Fruit fly (Drosophila melanogaster) whole organism, embryonic: ENCODE measurements around the gene Rok.

Experiments used
- CG1233 ChIP-seq: fragments of 200-800 bp; sonication (Bioruptor generic); optimal IDR thresholded peaks from 4 replicates; lab custom pipeline; 2018; ENCODE audit warnings: missing biosample characterization, mild to moderate bottlenecking, missing genetic modification characterization
- Dp ChIP-seq: fragments of 200-800 bp; sonication (Bioruptor generic); optimal IDR thresholded peaks from 2 replicates; lab custom pipeline; 2018; ENCODE audit warnings: missing biosample characterization, mild to moderate bottlenecking, missing genetic modification characterization, moderate library complexity
- Sin3A ChIP-seq: fragments of >200 bp; optimal IDR thresholded peaks from 2 replicates; lab custom pipeline; 2018
- fd64A ChIP-seq: fragments of 200-800 bp; sonication (Bioruptor generic); optimal IDR thresholded peaks from 3 replicates; lab custom pipeline; 2018; ENCODE audit warnings: missing biosample characterization, mild to moderate bottlenecking, missing genetic modification characterization
- jigr1 ChIP-seq: fragments of 200-800 bp; sonication (Bioruptor generic); IDR thresholded peaks from 3 replicates; pipeline ENCODE4 v1.3.6; 2022; ENCODE audit warnings: missing biosample characterization, missing genetic modification characterization
- kay ChIP-seq: fragments of 200-800 bp; sonication (Bioruptor generic); optimal IDR thresholded peaks from 2 replicates; lab custom pipeline; 2016; ENCODE audit warnings: missing biosample characterization, missing genetic modification characterization
- pzg ChIP-seq: fragments of 200-800 bp; sonication (Bioruptor generic); optimal IDR thresholded peaks from 3 replicates; lab custom pipeline; 2018; ENCODE audit warnings: missing biosample characterization, mild to moderate bottlenecking, missing genetic modification characterization, moderate library complexity
- sim ChIP-seq: fragments of 200-800 bp; sonication (Bioruptor generic); IDR thresholded peaks from 2 replicates; pipeline ENCODE4 v1.3.6; 2022; ENCODE audit warnings: missing biosample characterization, missing genetic modification characterization
- tup ChIP-seq: fragments of 200-800 bp; sonication (Bioruptor generic); optimal IDR thresholded peaks from 2 replicates; lab custom pipeline; 2016; ENCODE audit warnings: missing biosample characterization, mild to moderate bottlenecking, missing genetic modification characterization, moderate library complexity

DNA sequence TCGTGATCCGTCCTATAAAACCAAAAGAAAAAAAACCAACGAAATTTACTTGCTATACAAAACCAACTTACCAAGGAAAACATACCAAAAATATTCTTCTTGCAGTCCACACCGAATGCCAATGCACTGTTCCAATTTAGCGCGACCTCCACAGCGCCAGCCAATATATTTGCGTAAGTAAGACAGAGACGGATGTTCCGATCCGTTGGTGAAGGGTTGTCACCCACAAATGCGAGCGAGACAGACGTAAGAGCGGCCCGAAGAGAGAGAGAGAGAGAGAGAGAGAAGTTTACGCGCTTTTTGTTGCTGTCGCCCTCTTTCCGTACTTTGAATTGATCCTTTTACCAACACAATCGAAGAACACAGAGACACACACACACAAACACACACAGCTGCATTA is 29.4 kb downstream of the Rok start:
- TF ChIP-seq sim (GFP tag; lab: Robert Waterston, UW) (no peak), Sin3A (lab: Kevin White, UChicago) (no peak), tup (GFP tag; lab: Kevin White, UChicago) (no peak), kay (no peak), fd64A (GFP tag; lab: Kevin White, UChicago) (no peak), Dp (GFP tag; lab: Kevin White, UChicago) (no peak), pzg (GFP tag; lab: Kevin White, UChicago) (no peak), jigr1 (no peak), CG1233 (GFP tag; lab: Kevin White, UChicago) (no peak)
